Fruit fly (Drosophila melanogaster) whole organism, wandering third instar larva: ENCODE measurements around the gene Rip11.

Experiments
- Abd-B ChIP-seq: fragments of >200 bp; optimal IDR thresholded peaks from 2 replicates; lab custom pipeline; 2017; ENCODE audit warnings: missing biosample characterization, missing genetic modification characterization
- Hnf4 ChIP-seq: fragments of 200-800 bp; sonication (Bioruptor generic); optimal IDR thresholded peaks from 2 replicates; lab custom pipeline; 2016; ENCODE audit warnings: missing biosample characterization, mild to moderate bottlenecking, missing genetic modification characterization
- Jra ChIP-seq: sonication (Bioruptor generic); optimal IDR thresholded peaks from 2 replicates; lab custom pipeline; 2016; ENCODE audit warnings: missing biosample characterization, missing genetic modification characterization
- dl ChIP-seq, 2 experiments: fragments of 175-275, 200-275 bp in 1 of 2; fragments of 200-275 bp in 1 of 2; sonication (Bioruptor generic); optimal IDR thresholded peaks; lab custom pipeline; 2018; ENCODE audit warnings: mild to moderate bottlenecking in 2 of 2, missing biosample characterization in 2 of 2, missing genetic modification characterization in 2 of 2, moderate library complexity in 2 of 2; ENCODE audit not compliant: partially characterized antibody in 2 of 2, insufficient read depth in 1 of 2
- dmrt93B ChIP-seq: fragments of 200-800 bp; sonication (Bioruptor generic); optimal IDR thresholded peaks from 2 replicates; lab custom pipeline; 2018; ENCODE audit warnings: missing biosample characterization, mild to moderate bottlenecking, missing genetic modification characterization
- fru ChIP-seq: fragments of 200-800 bp; sonication (Bioruptor generic); optimal IDR thresholded peaks from 3 replicates; lab custom pipeline; 2016; ENCODE audit warnings: missing biosample characterization, mild to moderate bottlenecking, missing genetic modification characterization
- psq ChIP-seq: fragments of 200-800 bp; sonication (Bioruptor generic); optimal IDR thresholded peaks from 3 replicates; lab custom pipeline; 2017; ENCODE audit warnings: missing biosample characterization, mild to moderate bottlenecking, missing genetic modification characterization, moderate library complexity
- sage ChIP-seq: fragments of 200-800 bp; sonication (Bioruptor generic); optimal IDR thresholded peaks from 2 replicates; lab custom pipeline; 2016; ENCODE audit warnings: missing biosample characterization, mild to moderate bottlenecking, missing genetic modification characterization

DNA sequence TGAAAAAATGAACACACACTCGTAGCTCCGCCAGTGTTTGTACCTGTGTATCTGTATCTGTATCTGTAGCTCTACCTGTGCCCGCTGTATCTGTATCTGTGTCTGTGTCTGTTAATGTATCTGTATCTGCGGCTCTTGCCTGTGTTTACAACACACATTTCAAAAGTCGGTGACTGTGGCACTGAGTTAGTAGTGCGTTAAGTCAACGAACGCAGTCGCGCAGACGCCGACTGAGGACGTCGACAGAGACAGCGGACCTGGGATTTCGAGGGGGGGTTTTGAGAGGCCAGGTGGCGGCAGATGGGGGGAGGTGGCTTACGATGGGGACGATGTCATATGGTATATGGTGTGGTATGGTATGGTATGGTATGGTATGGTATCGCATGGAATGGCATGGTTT, 20.8 kb upstream of the Rip11 start:
- TF ChIP-seq Jra (GFP tag; lab: Kevin White, UChicago) = no peak
- TF ChIP-seq Abd-B (GFP tag; lab: Kevin White, UChicago) = no peak
- TF ChIP-seq sage (GFP tag; lab: Kevin White, UChicago) = no peak
- TF ChIP-seq dl (GFP tag; optimal IDR thresholded peaks at IDR 0.05; lab: Kevin White, UChicago; ENCODE audit: insufficient read depth in 1 of 2, partially characterized antibody in 2 of 2) = no peak
- TF ChIP-seq fru (GFP tag; lab: Kevin White, UChicago) = no peak
- TF ChIP-seq psq (GFP tag; lab: Kevin White, UChicago) = no peak
- TF ChIP-seq Hnf4 (GFP tag; lab: Kevin White, UChicago) = no peak
- no peak for TF ChIP-seq dmrt93B
